Worm (Caenorhabditis elegans): ENCODE measurements around the gene bca-1.

DNA sequence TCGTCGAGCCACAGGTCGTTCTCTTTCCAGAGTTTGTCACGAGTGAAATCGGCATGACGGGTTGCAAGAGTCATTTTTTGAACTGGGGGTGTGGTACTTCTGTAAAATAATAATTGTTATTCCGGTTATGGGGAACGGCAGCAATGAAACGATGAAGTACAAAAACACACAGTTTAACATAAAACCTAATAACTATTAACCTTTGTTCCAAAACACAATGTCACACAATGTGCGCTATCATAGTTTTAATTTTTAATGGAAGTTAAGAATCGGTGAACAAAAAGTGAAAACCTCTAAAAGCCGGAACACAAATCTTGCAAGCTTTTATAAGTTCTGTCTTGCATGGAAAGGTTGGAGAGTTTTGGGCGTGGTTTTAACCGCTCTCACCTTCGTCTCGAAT lies 30.9 kb upstream of the bca-1 start, which contains the start of gene hsp-43:
- TF ChIP-seq ztf-23 (GFP tag; IDR thresholded peaks at IDR 0.05) (no peak), ztf-29 (GFP tag; IDR thresholded peaks at IDR 0.05) (no peak)
